Worm (Caenorhabditis elegans) whole organism, L4 larva: ENCODE results near the gene ZK637.15.

Source experiments
- F10B5.3 ChIP-seq: sonication (generic microtip); optimal IDR thresholded peaks from 2 replicates; lab custom pipeline; 2016; ENCODE audit warnings: mild to moderate bottlenecking, missing genetic modification characterization, missing compliant biosample characterization
- Y48G9A.11 ChIP-seq: fragments of 200-800 bp; sonication (Bioruptor generic); IDR thresholded peaks from 2 replicates; pipeline ENCODE4 v1.3.6; 2022; ENCODE audit warnings: missing genetic modification reagents, missing genetic modification characterization, missing compliant biosample characterization
- Y75B8A.6 ChIP-seq: fragments of 200-800 bp; sonication (Bioruptor generic); IDR thresholded peaks from 2 replicates; pipeline ENCODE4 v1.3.6; 2022; ENCODE audit warnings: missing genetic modification reagents, missing genetic modification characterization, missing compliant biosample characterization
- aha-1 ChIP-seq: fragments of 150-350 bp; peaks from one replicate; lab custom pipeline; 2014; ENCODE audit warnings: missing biosample characterization, missing genetic modification characterization
- ama-1 ChIP-seq: fragments of 150-350 bp; optimal IDR thresholded peaks from 2 replicates; lab custom pipeline; 2014; ENCODE audit warnings: inconsistent platforms, mixed read lengths
- attf-4 ChIP-seq: sonication (generic microtip); optimal IDR thresholded peaks from 3 replicates; lab custom pipeline; 2017; ENCODE audit warnings: missing biosample characterization, missing genetic modification characterization
- ceh-44 ChIP-seq: fragments of 200-800 bp; sonication (Bioruptor generic); IDR thresholded peaks from 2 replicates; pipeline ENCODE4 v1.3.6; 2022; ENCODE audit warnings: missing genetic modification reagents, missing genetic modification characterization, missing compliant biosample characterization
- ces-1 ChIP-seq: fragments of 150-350 bp; sonication (generic microtip); optimal IDR thresholded peaks from 4 replicates; lab custom pipeline; 2014; ENCODE audit warnings: missing biosample characterization, missing genetic modification reagents, missing genetic modification characterization
- cey-2 ChIP-seq: sonication (generic microtip); optimal IDR thresholded peaks from 3 replicates; lab custom pipeline; 2017; ENCODE audit warnings: missing genetic modification characterization, mild to moderate bottlenecking, missing compliant biosample characterization, antibody characterized with exemption, borderline replicate concordance; ENCODE audit not compliant: insufficient read depth
- daf-16 ChIP-seq, 3 experiments: sonication (generic microtip); optimal IDR thresholded peaks; 2 replicates each; lab custom pipeline; 2016 to 2017; ENCODE audit warnings: missing genetic modification characterization in 3 of 3, missing genetic modification reagents in 3 of 3, mild to moderate bottlenecking in 2 of 3, missing compliant biosample characterization in 2 of 3, missing biosample characterization in 1 of 3, moderate library complexity in 1 of 3
- daf-8 ChIP-seq: fragments of 200-800 bp; sonication (Bioruptor generic); IDR thresholded peaks from 2 replicates; pipeline ENCODE4 v1.3.6; 2022; ENCODE audit warnings: missing genetic modification characterization, missing compliant biosample characterization
- duxl-1 ChIP-seq: sonication (generic microtip); optimal IDR thresholded peaks from 2 replicates; lab custom pipeline; 2016; ENCODE audit warnings: mild to moderate bottlenecking, missing genetic modification characterization, moderate library complexity, missing compliant biosample characterization; ENCODE audit not compliant: poor library complexity
- gei-8 ChIP-seq: fragments of 200-800 bp; sonication (Bioruptor generic); optimal IDR thresholded peaks from 2 replicates; lab custom pipeline; 2018; ENCODE audit warnings: mild to moderate bottlenecking, missing genetic modification characterization, missing compliant biosample characterization
- hif-1 ChIP-seq, 2 experiments: sonication (generic microtip); optimal IDR thresholded peaks; 2 replicates each; lab custom pipeline; 2016 to 2017; ENCODE audit warnings: missing compliant biosample characterization in 2 of 2, missing genetic modification characterization in 2 of 2, missing genetic modification reagents in 2 of 2, missing genotype in 2 of 2, mild to moderate bottlenecking in 1 of 2
- lin-15B ChIP-seq: fragments of 150-350 bp; sonication (generic microtip); optimal IDR thresholded peaks from 3 replicates; lab custom pipeline; 2014; ENCODE audit warnings: missing biosample characterization, missing genetic modification characterization
- lin-38 ChIP-seq: fragments of 200-800 bp; sonication (Bioruptor generic); IDR thresholded peaks from 2 replicates; pipeline ENCODE4 v1.3.6; 2022; ENCODE audit warnings: missing genetic modification reagents, missing genetic modification characterization, missing compliant biosample characterization
- lsy-2 ChIP-seq, 2 experiments: fragments of 150-350 bp in 1 of 2; sonication (generic microtip) in 1 of 2; optimal IDR thresholded peaks; 2 replicates each; lab custom pipeline; 2014 to 2017; ENCODE audit warnings: missing biosample characterization in 2 of 2, missing genetic modification characterization in 2 of 2
- madf-5 ChIP-seq, 2 experiments: fragments of 200-800 bp; sonication (Bioruptor generic); IDR thresholded peaks; 2 replicates each; pipeline ENCODE4 v1.3.6; 2022; ENCODE audit warnings: missing compliant biosample characterization in 2 of 2, missing genetic modification characterization in 2 of 2
- mdl-1 ChIP-seq, 2 experiments: fragments of 150-350 bp in 1 of 2; sonication (generic microtip) in 1 of 2; optimal IDR thresholded peaks; 2 replicates each; lab custom pipeline; 2014 to 2017; ENCODE audit warnings: missing biosample characterization in 2 of 2, missing genetic modification characterization in 2 of 2
- mdt-29 ChIP-seq: fragments of 200-800 bp; sonication (Bioruptor generic); IDR thresholded peaks from 2 replicates; pipeline ENCODE4 v1.3.6; 2022; ENCODE audit warnings: missing genetic modification reagents, missing genetic modification characterization, missing compliant biosample characterization
- mes-2 ChIP-seq: sonication (generic microtip); optimal IDR thresholded peaks from 2 replicates; lab custom pipeline; 2016; ENCODE audit warnings: missing genotype, mild to moderate bottlenecking, missing genetic modification characterization, missing compliant biosample characterization; ENCODE audit not compliant: poor library complexity, severe bottlenecking
- mxl-3 ChIP-seq: fragments of 200-800 bp; sonication (Bioruptor generic); optimal IDR thresholded peaks from 2 replicates; lab custom pipeline; 2018; ENCODE audit warnings: mild to moderate bottlenecking, missing genetic modification characterization, missing compliant biosample characterization
- nhr-11 ChIP-seq: fragments of 150-350 bp; optimal IDR thresholded peaks from 2 replicates; lab custom pipeline; 2014; ENCODE audit warnings: missing biosample characterization, missing genetic modification characterization
- nhr-42 ChIP-seq: fragments of 200-800 bp; sonication (Bioruptor generic); IDR thresholded peaks from 2 replicates; pipeline ENCODE4 v1.3.6; 2022; ENCODE audit warnings: missing genetic modification characterization, missing compliant biosample characterization
- nhr-48 ChIP-seq: sonication (generic microtip); optimal IDR thresholded peaks from 2 replicates; lab custom pipeline; 2016; ENCODE audit warnings: mild to moderate bottlenecking, missing genetic modification characterization, missing compliant biosample characterization
- nhr-77 ChIP-seq: fragments of 150-350 bp; optimal IDR thresholded peaks from 2 replicates; lab custom pipeline; 2014; ENCODE audit warnings: missing biosample characterization, missing genetic modification characterization
- pha-4 ChIP-seq, 2 experiments: fragments of 150-350 bp in 1 of 2; fragments of 200-800 bp in 1 of 2; sonication (Bioruptor generic) in 1 of 2; IDR thresholded peaks in 1 of 2; optimal IDR thresholded peaks in 1 of 2; 2 replicates each; pipeline versions ENCODE4 v1.3.6 to Lab custom; 2014 to 2022; ENCODE audit warnings: missing genetic modification characterization in 2 of 2, missing genetic modification reagents in 2 of 2, missing biosample characterization in 1 of 2, missing compliant biosample characterization in 1 of 2
- sdz-12 ChIP-seq: fragments of 200-800 bp; sonication (Bioruptor generic); optimal IDR thresholded peaks from 2 replicates; lab custom pipeline; 2018; ENCODE audit warnings: mild to moderate bottlenecking, missing genetic modification characterization, missing compliant biosample characterization
- set-16 ChIP-seq: fragments of 200-800 bp; sonication (Bioruptor generic); IDR thresholded peaks from 2 replicates; pipeline ENCODE4 v1.3.6; 2022; ENCODE audit warnings: missing genetic modification reagents, missing genetic modification characterization, missing compliant biosample characterization
- snpc-4 ChIP-seq: fragments of 150-350 bp; optimal IDR thresholded peaks from 2 replicates; lab custom pipeline; 2014; ENCODE audit warnings: missing biosample characterization, missing genetic modification characterization
- spr-3 ChIP-seq: fragments of 200-800 bp; sonication (Bioruptor generic); optimal IDR thresholded peaks from 2 replicates; lab custom pipeline; 2018; ENCODE audit warnings: mild to moderate bottlenecking, missing genetic modification characterization, missing compliant biosample characterization
- tra-1 ChIP-seq: fragments of 200-800 bp; sonication (Bioruptor generic); IDR thresholded peaks from 2 replicates; pipeline ENCODE4 v1.3.6; 2022; ENCODE audit warnings: missing genetic modification reagents, missing genetic modification characterization, missing compliant biosample characterization
- unc-62 ChIP-seq, 3 experiments: fragments of 150-350 bp in 1 of 3; sonication (generic microtip); optimal IDR thresholded peaks in 2 of 3; peaks in 1 of 3; 1 replicate in 1 of 3; 2 replicates in 2 of 3; lab custom pipeline; 2014 to 2017; ENCODE audit warnings: missing biosample characterization in 3 of 3, missing genetic modification characterization in 3 of 3, missing genetic modification reagents in 3 of 3, missing genotype in 1 of 3
- zfp-3 ChIP-seq: fragments of 200-800 bp; sonication (Bioruptor generic); conservative IDR thresholded peaks from 2 replicates; pipeline ENCODE4 v1.3.6; 2022; ENCODE audit warnings: missing genetic modification reagents, missing genetic modification characterization, missing compliant biosample characterization

Gene ZK637.15

ce11 chrIII:8917879-8918381 is 2.0 kb upstream of the ZK637.15 start, which contains the start of gene cdc-25.3:
TSS of gene cdc-25.3 (minus strand) at chrIII:8917929.
- TF ChIP-seq ceh-44, result no peak
- no peak for TF ChIP-seq lin-38 (GFP tag; lab: Robert Waterston, UW)
- no peak for TF ChIP-seq ama-1 (lab: Kevin White, UChicago)
- no peak for TF ChIP-seq attf-4
- TF ChIP-seq Y75B8A.6 (GFP tag; lab: Robert Waterston, UW), result no peak
- TF ChIP-seq mdt-29, result no peak
- no peak for TF ChIP-seq spr-3 (GFP tag; lab: Kevin White, UChicago)
- no peak for TF ChIP-seq snpc-4 (tag; lab: Kevin White, UChicago)
- no peak for TF ChIP-seq cey-2 (tag; lab: Kevin White, UChicago)
- TF ChIP-seq ces-1, result no peak
- no peak for TF ChIP-seq nhr-42 (GFP tag; lab: Robert Waterston, UW)
- no peak for TF ChIP-seq sdz-12 (GFP tag; lab: Kevin White, UChicago)
- TF ChIP-seq lin-15B, result no peak
- no peak for TF ChIP-seq madf-5 (GFP tag; IDR thresholded peaks at IDR 0.05; lab: Robert Waterston, UW)
- TF ChIP-seq duxl-1 (tag; lab: Kevin White, UChicago), result no peak
- TF ChIP-seq gei-8 (GFP tag; lab: Kevin White, UChicago), result no peak
- TF ChIP-seq F10B5.3 (tag; lab: Kevin White, UChicago), result no peak
- TF ChIP-seq mes-2 (tag; lab: Kevin White, UChicago), result no peak
- TF ChIP-seq daf-8, result no peak

ce11 chrIII:8922061-8922460 is 2.2 kb downstream of the ZK637.15 start:
- TF ChIP-seq aha-1 (peak; percentile 79), lsy-2 (tag; optimal IDR thresholded peaks at IDR 0.05; lab: Kevin White, UChicago) (peak in 1 of 2 experiments; percentile 13), unc-62 (GFP tag; optimal IDR thresholded peaks at IDR 0.05 in 1 of 2; lab: Kevin White, UChicago) (peak in 1 of 2 experiments; percentile 64), unc-62 (tag; optimal IDR thresholded peaks at IDR 0.05; lab: Kevin White, UChicago) (no peak), hif-1 (tag; optimal IDR thresholded peaks at IDR 0.05; lab: Kevin White, UChicago) (no peak), mdl-1 (tag; optimal IDR thresholded peaks at IDR 0.05; lab: Kevin White, UChicago) (peak in 1 of 2 experiments; percentile 71), mxl-3 (GFP tag; lab: Kevin White, UChicago) (peak; percentile 37), Y48G9A.11 (GFP tag; lab: Robert Waterston, UW) (no peak), nhr-48 (no peak), zfp-3 (GFP tag; lab: Robert Waterston, UW) (0 out of 2 replicates have a peak, but pooled peaks have one; percentile 25), daf-8 (no peak), nhr-11 (peak; percentile 1), daf-16 (GFP tag; optimal IDR thresholded peaks at IDR 0.05; lab: Kevin White, UChicago) (peak in 1 of 2 experiments; percentile 84), daf-16 (tag; optimal IDR thresholded peaks at IDR 0.05; lab: Kevin White, UChicago) (no peak)

ce11 chrIII:8923240-8923734 is 3.4 kb downstream of the ZK637.15 start, which contains the start of gene glb-1:
TSS of gene glb-1 (minus strand) at chrIII:8923290.
- TF ChIP-seq tra-1 (GFP tag; lab: Robert Waterston, UW) (no peak), aha-1 (peak; percentile 29)

- TF ChIP-seq nhr-77 (tag; lab: Kevin White, UChicago) (no peak), mxl-3 (GFP tag; lab: Kevin White, UChicago) (no peak), set-16 (no peak), pha-4 (GFP tag; IDR thresholded peaks at IDR 0.05; lab: Robert Waterston, UW) (no peak), pha-4 (tag; optimal IDR thresholded peaks at IDR 0.05; lab: Kevin White, UChicago) (no peak)
Observed at ce11 chrIII:8923937-8924336, 4.1 kb downstream of the ZK637.15 start, which contains the start of gene ZK637.12. TSS of gene ZK637.12 (plus strand) at chrIII:8924237.
